Fruit fly (Drosophila melanogaster): Measurements from ENCODE around the gene Rb97D.

DNA sequence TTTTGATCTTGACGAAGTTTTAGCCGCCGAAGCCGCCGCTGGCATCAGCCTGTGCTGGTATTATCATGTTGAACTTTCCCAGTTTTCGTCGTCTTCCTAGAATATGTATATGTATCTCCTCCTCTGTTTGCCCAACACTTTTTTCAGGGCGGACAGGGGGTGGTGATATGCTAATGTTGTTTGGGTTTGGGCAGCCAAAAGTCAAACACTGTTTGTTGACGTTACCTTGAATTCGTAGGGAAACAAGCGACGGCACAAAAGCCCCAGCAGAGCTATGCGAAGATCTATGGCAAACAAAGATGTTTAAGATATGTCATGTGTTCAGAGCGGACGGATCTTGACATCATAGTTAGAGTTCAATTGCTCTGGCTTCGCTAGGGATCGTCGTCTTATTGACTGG is 33.2 kb upstream of the Rb97D start:
- TF ChIP-seq Pif1B (GFP tag; optimal IDR thresholded peaks at IDR 0.05) (no peak), gl (tag; optimal IDR thresholded peaks at IDR 0.05) (no peak), rn (GFP tag; IDR thresholded peaks at IDR 0.05) (no peak), CG8301 (tag; optimal IDR thresholded peaks at IDR 0.05) (no peak), EcR (GFP tag; optimal IDR thresholded peaks at IDR 0.05) (no peak), CG17806 (tag; optimal IDR thresholded peaks at IDR 0.05) (no peak), CG32121 (GFP tag; IDR thresholded peaks at IDR 0.05) (no peak), CG8159 (tag; optimal IDR thresholded peaks at IDR 0.05) (no peak), CG12605 (GFP tag; IDR thresholded peaks at IDR 0.05) (no peak), CG4496 (GFP tag; IDR thresholded peaks at IDR 0.05) (no peak), fd96Ca (GFP tag; IDR thresholded peaks at IDR 0.05) (no peak), CG9948 (tag; optimal IDR thresholded peaks at IDR 0.05) (no peak), Ets98B (GFP tag; IDR thresholded peaks at IDR 0.05) (no peak)

Data from whole organism, pupa.